Worm (Caenorhabditis elegans) whole organism, L2 larva: ENCODE results near the gene act-3.

Source experiments
- C34F6.9 ChIP-seq: fragments of 150-350 bp; optimal IDR thresholded peaks from 2 replicates; lab custom pipeline; 2014; ENCODE audit warnings: missing biosample characterization, missing genetic modification characterization
- ama-1 ChIP-seq: fragments of 150-350 bp; optimal IDR thresholded peaks from 2 replicates; lab custom pipeline; 2018; ENCODE audit warnings: inconsistent platforms
- lin-39 ChIP-seq: fragments of 150-350 bp; optimal IDR thresholded peaks from 2 replicates; lab custom pipeline; 2014; ENCODE audit warnings: missing biosample characterization, missing genetic modification reagents, missing genetic modification characterization
- mdl-1 ChIP-seq, 2 experiments: fragments of 150-350 bp in 1 of 2; sonication (generic microtip) in 1 of 2; optimal IDR thresholded peaks; 2 replicates each; lab custom pipeline; 2017; ENCODE audit warnings: missing biosample characterization in 2 of 2, missing genetic modification characterization in 2 of 2
- nhr-11 ChIP-seq: fragments of 150-350 bp; optimal IDR thresholded peaks from 2 replicates; lab custom pipeline; 2014; ENCODE audit warnings: missing biosample characterization, missing genetic modification characterization
- nhr-12 ChIP-seq: fragments of 150-350 bp; optimal IDR thresholded peaks from 2 replicates; lab custom pipeline; 2014; ENCODE audit warnings: missing biosample characterization, missing genetic modification characterization
- nhr-77 ChIP-seq: fragments of 150-350 bp; optimal IDR thresholded peaks from 2 replicates; lab custom pipeline; 2014; ENCODE audit warnings: missing biosample characterization, missing genetic modification characterization
- snpc-4 ChIP-seq: fragments of 150-350 bp; optimal IDR thresholded peaks from 2 replicates; lab custom pipeline; 2014; ENCODE audit warnings: missing biosample characterization, missing genetic modification characterization
- zag-1 ChIP-seq: fragments of 150-350 bp; optimal IDR thresholded peaks from 2 replicates; lab custom pipeline; 2014; ENCODE audit warnings: missing biosample characterization, missing genetic modification characterization

DNA sequence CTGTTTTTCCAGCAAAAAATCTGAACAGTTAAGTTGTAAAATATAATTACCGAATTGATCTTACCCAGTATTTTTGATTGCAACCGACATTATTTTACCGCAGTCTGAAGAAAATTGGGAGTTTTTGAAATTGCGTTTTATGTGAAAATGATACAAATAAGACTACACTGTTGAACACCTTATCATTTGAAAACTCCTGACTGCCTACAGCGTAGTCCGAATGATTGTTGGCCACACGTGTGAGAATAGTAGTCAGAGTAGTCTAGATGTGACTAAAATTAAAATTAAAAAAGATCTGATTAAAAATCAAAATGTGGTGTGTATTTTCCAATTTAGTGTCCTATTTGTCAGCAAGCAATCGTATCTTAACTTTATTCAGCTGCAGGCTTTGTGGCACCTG is 27.6 kb downstream of the act-3 start, which contains the start of gene dhs-18:
- TF ChIP-seq ama-1 (lab: Kevin White, UChicago) (no peak), zag-1 (tag; lab: Kevin White, UChicago) (no peak), snpc-4 (tag; lab: Kevin White, UChicago) (no peak), nhr-11 (tag; lab: Kevin White, UChicago) (no peak), mdl-1 (tag; optimal IDR thresholded peaks at IDR 0.05; lab: Kevin White, UChicago) (no peak), lin-39 (tag; lab: Kevin White, UChicago) (no peak), nhr-77 (tag; lab: Kevin White, UChicago) (no peak), nhr-12 (no peak), C34F6.9 (tag; lab: Kevin White, UChicago) (no peak)
